Fruit fly (Drosophila melanogaster): ENCODE measurements around the gene Tspo.
A peak's percentile ranks its signal among the peaks of the same experiment; 100 is the strongest.

Gene Tspo

dm6 chr2L:602439-602879, 43.0 kb downstream of the Tspo start, which contains the start of gene CG13689 (continued):
- peak; percentile 39 for TF ChIP-seq CG13424 (tag; optimal IDR thresholded peaks at IDR 0.05)
- TF ChIP-seq maf-S (GFP tag; optimal IDR thresholded peaks at IDR 0.05): no peak
- TF ChIP-seq tup (GFP tag; optimal IDR thresholded peaks at IDR 0.05): no peak
- TF ChIP-seq CG17385 (GFP tag; optimal IDR thresholded peaks at IDR 0.05): no peak
- TF ChIP-seq Ets65A (GFP tag): peak; percentile 58
- no peak for TF ChIP-seq CG15479 (GFP tag; optimal IDR thresholded peaks at IDR 0.05)
- TF ChIP-seq gem (tag; optimal IDR thresholded peaks at IDR 0.05): peak; percentile 67
- TF ChIP-seq hth (optimal IDR thresholded peaks at IDR 0.05): no peak
- TF ChIP-seq ara (GFP tag; IDR thresholded peaks at IDR 0.05): no peak
- peak; percentile 68 for TF ChIP-seq Hsf (GFP tag; optimal IDR thresholded peaks at IDR 0.05)
- no peak for TF ChIP-seq CG3726 (GFP tag; IDR thresholded peaks at IDR 0.05)
- no peak for TF ChIP-seq nerfin-1 (tag; optimal IDR thresholded peaks at IDR 0.05)
- no peak; the same call in 1 of the 2 replicates for TF ChIP-seq CG7372 (GFP tag; IDR thresholded peaks at IDR 0.05)
- no peak for TF ChIP-seq CG1792 (GFP tag; optimal IDR thresholded peaks at IDR 0.05)
- no peak for TF ChIP-seq CrebB (tag; optimal IDR thresholded peaks at IDR 0.05)
- TF ChIP-seq H2.0 (GFP tag; IDR thresholded peaks at IDR 0.05): 0 out of 2 replicates have a peak, but pooled peaks have one; percentile 42
- TF ChIP-seq CG8359 (GFP tag; optimal IDR thresholded peaks at IDR 0.05; ENCODE audit: borderline replicate concordance): no peak
- TF ChIP-seq Rfx (GFP tag; IDR thresholded peaks at IDR 0.05): peak; percentile 79
- peak in 1 of 2 experiments; percentile 29 for TF ChIP-seq Pdp1 (GFP tag; optimal IDR thresholded peaks at IDR 0.05)
- TF ChIP-seq CG18476 (GFP tag; optimal IDR thresholded peaks at IDR 0.05): peak; percentile 29
- TF ChIP-seq Hand (GFP tag; optimal IDR thresholded peaks at IDR 0.05): no peak
- no peak for TF ChIP-seq Hey (tag; optimal IDR thresholded peaks at IDR 0.05)
- no peak for TF ChIP-seq Neu2 (GFP tag; optimal IDR thresholded peaks at IDR 0.05; ENCODE audit: borderline replicate concordance)
- no peak for TF ChIP-seq zen2 (GFP tag; IDR thresholded peaks at IDR 0.05; ENCODE audit: partially characterized antibody)
- TF ChIP-seq ERR (GFP tag; optimal IDR thresholded peaks at IDR 0.05): no peak

dm6 chr2L:604060-604459, 44.6 kb downstream of the Tspo start:
- peak; percentile 92 for TF ChIP-seq Ets65A (GFP tag)
- TF ChIP-seq CG10959 (GFP tag; IDR thresholded peaks at IDR 0.05): 0 out of 2 replicates have a peak, but pooled peaks have one; percentile 14
- TF ChIP-seq HLH3B (GFP tag; IDR thresholded peaks at IDR 0.05): 0 out of 2 replicates have a peak, but pooled peaks have one; percentile 12
- no peak for TF ChIP-seq prd (optimal IDR thresholded peaks at IDR 0.05)
- peak; percentile 30; the same call in 1 of the 3 replicates for TF ChIP-seq prd (GFP tag; IDR thresholded peaks at IDR 0.05)
- TF ChIP-seq Xrp1 (GFP tag; IDR thresholded peaks at IDR 0.05): peak; percentile 40; the same call in 1 of the 2 replicates
- TF ChIP-seq lmd (GFP tag; IDR thresholded peaks at IDR 0.05): no peak
- no peak for TF ChIP-seq YL-1 (GFP tag; optimal IDR thresholded peaks at IDR 0.05)
- TF ChIP-seq ap (GFP tag; IDR thresholded peaks at IDR 0.05): no peak
- TF ChIP-seq CG7745 (tag; optimal IDR thresholded peaks at IDR 0.05): no peak
- TF ChIP-seq ci (GFP tag; IDR thresholded peaks at IDR 0.05): 0 out of 3 replicates have a peak, but pooled peaks have one; percentile 29
- TF ChIP-seq Med (GFP tag): peak; percentile 60
- no peak for TF ChIP-seq Dad (GFP tag; optimal IDR thresholded peaks at IDR 0.05)
- TF ChIP-seq CG9932 (GFP tag; IDR thresholded peaks at IDR 0.05): no peak
- TF ChIP-seq insv (GFP tag; optimal IDR thresholded peaks at IDR 0.05): no peak
- no peak for TF ChIP-seq CG13287 (GFP tag; IDR thresholded peaks at IDR 0.05; ENCODE audit: partially characterized antibody)
- no peak for TF ChIP-seq CG17186 (GFP tag; optimal IDR thresholded peaks at IDR 0.05)
- no peak for TF ChIP-seq CG18476 (GFP tag; optimal IDR thresholded peaks at IDR 0.05)
- TF ChIP-seq CG34224 (GFP tag; IDR thresholded peaks at IDR 0.05; ENCODE audit: partially characterized antibody): no peak
- TF ChIP-seq sisA (GFP tag; IDR thresholded peaks at IDR 0.05): 0 out of 2 replicates have a peak, but pooled peaks have one; percentile 23
- peak; percentile 72 for TF ChIP-seq sens (GFP tag)
- TF ChIP-seq Atf3 (GFP tag; optimal IDR thresholded peaks at IDR 0.05): no peak
- no peak for TF ChIP-seq pb (GFP tag; optimal IDR thresholded peaks at IDR 0.05)
- no peak for TF ChIP-seq ftz-f1 (GFP tag; optimal IDR thresholded peaks at IDR 0.05)
- no peak for TF ChIP-seq Hr78 (GFP tag; optimal IDR thresholded peaks at IDR 0.05)
- TF ChIP-seq CG7839 (tag; optimal IDR thresholded peaks at IDR 0.05): no peak
- no peak for TF ChIP-seq trem (tag; optimal IDR thresholded peaks at IDR 0.05)
- TF ChIP-seq zen2 (GFP tag; IDR thresholded peaks at IDR 0.05; ENCODE audit: partially characterized antibody): no peak
- peak; percentile 30 for TF ChIP-seq CG1603 (tag; optimal IDR thresholded peaks at IDR 0.05)
